Worm (Caenorhabditis elegans) whole organism, young adult: ENCODE data around the gene F41F3.3.

Experiments
- B0035.1 ChIP-seq: sonication (generic microtip); optimal IDR thresholded peaks from 2 replicates; lab custom pipeline; 2016; ENCODE audit warnings: missing genetic modification characterization, mild to moderate bottlenecking, missing compliant biosample characterization, missing genotype, missing genetic modification reagents
- ama-1 ChIP-seq, 3 experiments: fragments of 150-350 bp in 1 of 3; sonication (generic microtip) in 2 of 3; optimal IDR thresholded peaks; 2 replicates each; lab custom pipeline; 2014 to 2018; ENCODE audit warnings: missing biosample characterization in 2 of 3, missing genetic modification characterization in 2 of 3, missing genetic modification reagents in 2 of 3
- let-607 ChIP-seq, 2 experiments: fragments of 200-800 bp in 1 of 2; sonication (Bioruptor generic) in 1 of 2; sonication (generic microtip) in 1 of 2; optimal IDR thresholded peaks; 2 replicates each; lab custom pipeline; 2016 to 2018; ENCODE audit warnings: mild to moderate bottlenecking in 2 of 2, missing compliant biosample characterization in 2 of 2, missing genetic modification characterization in 2 of 2, moderate library complexity in 2 of 2, missing genotype in 1 of 2
- lsl-1 ChIP-seq: fragments of 200-800 bp; sonication (Bioruptor generic); optimal IDR thresholded peaks from 2 replicates; lab custom pipeline; 2018; ENCODE audit warnings: mild to moderate bottlenecking, missing genetic modification characterization, moderate library complexity, missing compliant biosample characterization
- nfya-1 ChIP-seq: sonication (generic microtip); optimal IDR thresholded peaks from 2 replicates; lab custom pipeline; 2017; ENCODE audit warnings: antibody characterized with exemption, missing compliant biosample characterization, missing genetic modification characterization, borderline replicate concordance; ENCODE audit not compliant: insufficient read depth
- rcor-1 ChIP-seq: fragments of 200-800 bp; sonication (Bioruptor generic); IDR thresholded peaks from 2 replicates; pipeline ENCODE4 v1.3.6; 2022; ENCODE audit warnings: missing genetic modification reagents, missing genetic modification characterization, missing compliant biosample characterization
- snpc-4 ChIP-seq, 5 experiments: fragments of 150-350 bp in 1 of 5; sonication (generic microtip) in 4 of 5; optimal IDR thresholded peaks; 2 replicates each; lab custom pipeline; 2014 to 2018; ENCODE audit warnings: missing genetic modification characterization in 5 of 5, missing biosample characterization in 3 of 5, antibody characterized with exemption in 2 of 5, mild to moderate bottlenecking in 2 of 5, missing compliant biosample characterization in 2 of 5, missing genotype in 2 of 5, moderate library complexity in 2 of 5, missing genetic modification reagents in 1 of 5
- unc-62 ChIP-seq: fragments of 150-350 bp; optimal IDR thresholded peaks from 2 replicates; lab custom pipeline; 2014; ENCODE audit warnings: missing biosample characterization, missing genetic modification reagents, missing genetic modification characterization
- xnd-1 ChIP-seq: sonication (generic microtip); optimal IDR thresholded peaks from 2 replicates; lab custom pipeline; 2016; ENCODE audit warnings: missing genotype, missing genetic modification reagents, missing genetic modification characterization, missing compliant biosample characterization

- TF ChIP-seq unc-62 (GFP tag; lab: Kevin White, UChicago): no peak
- no peak for TF ChIP-seq let-607 (tag; optimal IDR thresholded peaks at IDR 0.05; lab: Kevin White, UChicago)
- no peak for TF ChIP-seq nfya-1 (tag; lab: Kevin White, UChicago)
- TF ChIP-seq ama-1 (optimal IDR thresholded peaks at IDR 0.05; lab: Kevin White, UChicago): no peak
- TF ChIP-seq ama-1 (GFP tag; optimal IDR thresholded peaks at IDR 0.05; lab: Kevin White, UChicago): no peak
- TF ChIP-seq snpc-4 (GFP tag; optimal IDR thresholded peaks at IDR 0.05; lab: Kevin White, UChicago): no peak
- TF ChIP-seq snpc-4 (tag; optimal IDR thresholded peaks at IDR 0.05; lab: Kevin White, UChicago): no peak
- TF ChIP-seq B0035.1 (tag; lab: Kevin White, UChicago): no peak
- no peak for TF ChIP-seq lsl-1 (GFP tag; lab: Kevin White, UChicago)
- TF ChIP-seq xnd-1 (tag; lab: Kevin White, UChicago): peak; percentile 56
- TF ChIP-seq rcor-1 (GFP tag; lab: Robert Waterston, UW): no peak
Measured at ce11 chrV:4692382-4693281, 44.6 kb upstream of the F41F3.3 start, which contains the start of gene cpg-8.
